Worm (Caenorhabditis elegans): Measurements from ENCODE around the gene srh-301.

DNA sequence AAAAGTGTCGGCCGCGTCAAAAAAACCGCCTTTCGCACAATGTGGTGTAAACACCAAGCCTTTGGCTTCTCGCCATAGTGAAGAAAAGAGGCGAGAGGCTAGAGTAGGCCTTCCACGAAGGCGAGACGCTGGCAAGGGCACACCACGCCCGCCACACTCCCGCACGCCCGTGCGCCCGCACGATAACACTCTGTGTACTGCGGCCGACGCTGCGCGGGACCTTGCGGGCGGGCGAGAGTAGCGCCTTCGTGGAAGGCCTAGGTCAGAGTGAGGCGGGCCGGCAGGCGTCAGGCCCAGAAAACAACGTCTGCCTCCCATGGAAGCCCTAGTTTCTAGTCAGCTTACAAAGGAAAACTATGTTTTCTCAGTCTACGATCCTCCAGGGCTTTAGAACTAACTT, 12.6 kb upstream of the srh-301 start:
- TF ChIP-seq nhr-25 (tag; optimal IDR thresholded peaks at IDR 0.05): no peak
- TF ChIP-seq fos-1 (tag; optimal IDR thresholded peaks at IDR 0.05): no peak
- TF ChIP-seq ZK546.5 (tag; optimal IDR thresholded peaks at IDR 0.05): no peak
- TF ChIP-seq unc-39 (tag; optimal IDR thresholded peaks at IDR 0.05): no peak
- TF ChIP-seq elt-1 (tag; optimal IDR thresholded peaks at IDR 0.05): no peak
- TF ChIP-seq nhr-12 (tag; optimal IDR thresholded peaks at IDR 0.05): no peak
- TF ChIP-seq ama-1 (optimal IDR thresholded peaks at IDR 0.05): no peak
